Fruit fly (Drosophila melanogaster): ENCODE results near the gene Cdc23.

DNA sequence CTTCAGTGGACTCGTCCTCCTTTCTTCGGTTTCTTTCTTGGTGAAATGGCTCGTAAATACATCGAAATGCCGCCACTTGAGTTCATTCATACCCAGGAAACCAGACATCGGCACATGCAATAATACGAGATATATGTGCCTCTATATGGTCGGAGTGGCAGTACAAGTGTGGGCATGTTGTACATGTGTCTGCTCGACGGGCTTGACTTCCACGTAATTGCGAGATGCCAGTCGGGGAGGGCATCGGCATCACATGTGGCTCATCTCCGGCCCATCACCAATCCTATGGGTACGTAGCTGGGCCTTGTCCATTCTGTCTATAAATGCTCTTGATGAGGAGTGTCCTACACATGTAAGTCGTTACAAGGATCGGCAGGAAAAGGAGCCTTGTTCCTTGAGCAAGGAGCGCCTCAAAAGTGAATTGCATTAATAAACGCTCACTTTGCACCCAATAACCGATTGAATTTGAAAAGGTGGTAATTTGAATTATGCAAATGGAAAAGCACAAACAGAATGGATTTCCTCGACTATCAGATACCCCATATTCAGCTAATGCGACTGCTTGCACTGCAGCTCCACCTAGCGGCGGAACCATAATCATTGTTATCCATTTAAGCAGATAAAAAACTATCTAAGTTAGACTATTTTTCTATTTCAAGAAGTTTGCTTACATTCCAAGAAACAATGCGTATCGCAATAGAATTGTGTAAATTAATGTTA, 22.2 kb downstream of the Cdc23 start:
- no peak for TF ChIP-seq br (GFP tag; optimal IDR thresholded peaks at IDR 0.05)
- TF ChIP-seq tai (GFP tag; optimal IDR thresholded peaks at IDR 0.05) = no peak
- no peak for TF ChIP-seq Hr78 (GFP tag; optimal IDR thresholded peaks at IDR 0.05)
- no peak for TF ChIP-seq pan (optimal IDR thresholded peaks at IDR 0.05)
- no peak for TF ChIP-seq h (GFP tag; optimal IDR thresholded peaks at IDR 0.05)
- TF ChIP-seq Dfd (GFP tag; optimal IDR thresholded peaks at IDR 0.05) = no peak
- no peak for TF ChIP-seq lola (GFP tag; optimal IDR thresholded peaks at IDR 0.05)
- no peak for TF ChIP-seq CG9705 (GFP tag; optimal IDR thresholded peaks at IDR 0.05)
- no peak for TF ChIP-seq Dif (GFP tag; optimal IDR thresholded peaks at IDR 0.05; ENCODE audit: partially characterized antibody)
- TF ChIP-seq sv (GFP tag; optimal IDR thresholded peaks at IDR 0.05) = no peak
- no peak for TF ChIP-seq Abd-B (GFP tag; optimal IDR thresholded peaks at IDR 0.05)
- TF ChIP-seq usp (GFP tag; optimal IDR thresholded peaks at IDR 0.05) = no peak
- TF ChIP-seq Myc (optimal IDR thresholded peaks at IDR 0.05) = no peak
